Worm (Caenorhabditis elegans) whole organism, L3 larva: Measurements from ENCODE around the gene F45G2.8.

Experiments used
- ama-1 ChIP-seq: fragments of 150-350 bp; optimal IDR thresholded peaks from 2 replicates; lab custom pipeline; 2018
- ceh-16 ChIP-seq: sonication (generic microtip); optimal IDR thresholded peaks from 2 replicates; lab custom pipeline; 2017; ENCODE audit warnings: missing biosample characterization, missing genetic modification characterization
- ceh-82 ChIP-seq: fragments of 150-350 bp; optimal IDR thresholded peaks from 2 replicates; lab custom pipeline; 2014; ENCODE audit warnings: missing biosample characterization, missing genetic modification characterization
- daf-12 ChIP-seq: fragments of 150-350 bp; optimal IDR thresholded peaks from 2 replicates; lab custom pipeline; 2014; ENCODE audit warnings: missing biosample characterization, missing genetic modification reagents, missing genetic modification characterization
- egl-27 ChIP-seq: sonication (generic microtip); optimal IDR thresholded peaks from 4 replicates; lab custom pipeline; 2017; ENCODE audit warnings: missing biosample characterization, missing genetic modification reagents, missing genetic modification characterization
- elt-1 ChIP-seq: fragments of 150-350 bp; optimal IDR thresholded peaks from 2 replicates; lab custom pipeline; 2014; ENCODE audit warnings: missing biosample characterization, missing genetic modification characterization
- fkh-2 ChIP-seq: fragments of 150-350 bp; optimal IDR thresholded peaks from 2 replicates; lab custom pipeline; 2014; ENCODE audit warnings: missing biosample characterization, missing genetic modification reagents, missing genetic modification characterization
- lin-39 ChIP-seq: fragments of 150-350 bp; optimal IDR thresholded peaks from 2 replicates; lab custom pipeline; 2018; ENCODE audit warnings: missing biosample characterization, missing genetic modification reagents, missing genetic modification characterization
- mdl-1 ChIP-seq: fragments of 150-350 bp; optimal IDR thresholded peaks from 2 replicates; lab custom pipeline; 2014; ENCODE audit warnings: missing biosample characterization, missing genetic modification characterization
- nhr-237 ChIP-seq: fragments of 150-350 bp; optimal IDR thresholded peaks from 2 replicates; lab custom pipeline; 2014; ENCODE audit warnings: missing biosample characterization, missing genetic modification characterization
- nhr-28 ChIP-seq: fragments of 150-350 bp; optimal IDR thresholded peaks from 2 replicates; lab custom pipeline; 2014; ENCODE audit warnings: missing biosample characterization, missing genetic modification characterization
- pha-4 ChIP-seq: fragments of 150-350 bp; optimal IDR thresholded peaks from 2 replicates; lab custom pipeline; 2014; ENCODE audit warnings: missing biosample characterization, missing genetic modification reagents, missing genetic modification characterization
- zag-1 ChIP-seq: fragments of 150-350 bp; optimal IDR thresholded peaks from 2 replicates; lab custom pipeline; 2014; ENCODE audit warnings: missing biosample characterization, missing genetic modification characterization

ce11 chrIII:13389078-13389477 lies 46.4 kb downstream of the F45G2.8 start, which contains the start of gene T03F6.3:
- TF ChIP-seq daf-12 (tag; lab: Kevin White, UChicago) (no peak), mdl-1 (tag; lab: Kevin White, UChicago) (no peak), nhr-237 (no peak), egl-27 (tag; lab: Kevin White, UChicago) (no peak), lin-39 (tag; lab: Kevin White, UChicago) (no peak), fkh-2 (no peak), nhr-28 (tag; lab: Kevin White, UChicago) (no peak), ceh-82 (tag; lab: Kevin White, UChicago) (no peak), elt-1 (no peak), pha-4 (no peak), ceh-16 (tag; lab: Kevin White, UChicago) (no peak), zag-1 (tag; lab: Kevin White, UChicago) (no peak), ama-1 (no peak)
